Fruit fly (Drosophila melanogaster) whole organism, embryonic: Measurements from ENCODE around the gene CG43051.

ENCODE experiments used
- CG10267 ChIP-seq: fragments of 200-800 bp; sonication (Bioruptor generic); optimal IDR thresholded peaks from 2 replicates; lab custom pipeline; 2018; ENCODE audit warnings: missing biosample characterization, mild to moderate bottlenecking, missing genetic modification characterization, moderate library complexity
- CG10462 ChIP-seq: fragments of 200-800 bp; sonication (Bioruptor generic); optimal IDR thresholded peaks from 2 replicates; lab custom pipeline; 2016; ENCODE audit warnings: missing biosample characterization, missing genetic modification characterization
- CG10979 ChIP-seq: fragments of 200-800 bp; sonication (Bioruptor generic); optimal IDR thresholded peaks from 2 replicates; lab custom pipeline; 2018; ENCODE audit warnings: missing biosample characterization, mild to moderate bottlenecking, missing genetic modification characterization, moderate library complexity
- CG11085 ChIP-seq: fragments of 200-800 bp; sonication (Bioruptor generic); IDR thresholded peaks from 2 replicates; pipeline ENCODE4 v1.3.6; 2022; ENCODE audit warnings: missing biosample characterization, missing genetic modification characterization
- CG11093 ChIP-seq: fragments of 200-800 bp; sonication (Bioruptor generic); IDR thresholded peaks from 3 replicates; pipeline ENCODE4 v1.3.6; 2022; ENCODE audit warnings: missing biosample characterization, missing genetic modification characterization
- CG12219 ChIP-seq: fragments of 200-800 bp; sonication (Bioruptor generic); optimal IDR thresholded peaks from 3 replicates; lab custom pipeline; 2018; ENCODE audit warnings: missing biosample characterization, mild to moderate bottlenecking, missing genetic modification characterization
- CG12659 ChIP-seq: fragments of 200-800 bp; sonication (Bioruptor generic); optimal IDR thresholded peaks from 3 replicates; lab custom pipeline; 2017; ENCODE audit warnings: mild to moderate bottlenecking, missing biosample characterization, missing genetic modification reagents, missing genetic modification characterization
- CG12769 ChIP-seq: fragments of 200-800 bp; sonication (Bioruptor generic); optimal IDR thresholded peaks from 2 replicates; lab custom pipeline; 2019; ENCODE audit warnings: missing biosample characterization, mild to moderate bottlenecking, missing genetic modification characterization, moderate library complexity
- CG13624 ChIP-seq: fragments of 200-800 bp; sonication (Bioruptor generic); optimal IDR thresholded peaks from 2 replicates; lab custom pipeline; 2016; ENCODE audit warnings: missing biosample characterization, missing genetic modification characterization
- CG14441 ChIP-seq: fragments of 200-800 bp; sonication (Bioruptor generic); IDR thresholded peaks from 2 replicates; pipeline ENCODE4 v1.3.6; 2022; ENCODE audit warnings: missing biosample characterization, missing genetic modification characterization
- CG14710 ChIP-seq: fragments of 200-800 bp; sonication (Bioruptor generic); optimal IDR thresholded peaks from 3 replicates; lab custom pipeline; 2019; ENCODE audit warnings: missing biosample characterization, mild to moderate bottlenecking, missing genetic modification characterization, moderate library complexity
- CG15514 ChIP-seq: fragments of 200-800 bp; sonication (Bioruptor generic); optimal IDR thresholded peaks from 3 replicates; lab custom pipeline; 2017; ENCODE audit warnings: missing biosample characterization, missing genetic modification characterization, mild to moderate bottlenecking, moderate library complexity, missing genetic modification reagents
- CG17359 ChIP-seq: fragments of 200-800 bp; sonication (Bioruptor generic); optimal IDR thresholded peaks from 3 replicates; lab custom pipeline; 2018; ENCODE audit warnings: missing biosample characterization, mild to moderate bottlenecking, missing genetic modification characterization, moderate library complexity
- CG17802 ChIP-seq: fragments of 200-800 bp; sonication (Bioruptor generic); optimal IDR thresholded peaks from 2 replicates; lab custom pipeline; 2018; ENCODE audit warnings: missing biosample characterization, mild to moderate bottlenecking, missing genetic modification characterization, moderate library complexity
- CG17912 ChIP-seq: fragments of 200-800 bp; sonication (Bioruptor generic); optimal IDR thresholded peaks from 2 replicates; lab custom pipeline; 2018; ENCODE audit warnings: missing biosample characterization, mild to moderate bottlenecking, missing genetic modification characterization
- CG18262 ChIP-seq: fragments of 200-800 bp; optimal IDR thresholded peaks from 3 replicates; lab custom pipeline; 2019; ENCODE audit warnings: missing biosample characterization, mild to moderate bottlenecking, missing genetic modification characterization, moderate library complexity
- CG34422 ChIP-seq: fragments of 200-800 bp; sonication (Bioruptor generic); IDR thresholded peaks from 3 replicates; pipeline ENCODE4 v1.3.6; 2022; ENCODE audit warnings: missing biosample characterization, missing genetic modification characterization
- CG43689 ChIP-seq: fragments of 200-800 bp; sonication (Bioruptor generic); IDR thresholded peaks from 2 replicates; pipeline ENCODE4 v1.3.6; 2022; ENCODE audit warnings: missing biosample characterization, missing genetic modification characterization
- CG4707 ChIP-seq: fragments of 200-800 bp; sonication (Bioruptor generic); optimal IDR thresholded peaks from 2 replicates; lab custom pipeline; 2018; ENCODE audit warnings: missing biosample characterization, mild to moderate bottlenecking, missing genetic modification characterization, moderate library complexity
- CG6254 ChIP-seq: fragments of 200-800 bp; sonication (Bioruptor generic); optimal IDR thresholded peaks from 3 replicates; lab custom pipeline; 2017; ENCODE audit warnings: mild to moderate bottlenecking, missing biosample characterization, missing genetic modification reagents, missing genetic modification characterization
- CG6272 ChIP-seq: fragments of 200-800 bp; sonication (Bioruptor generic); IDR thresholded peaks from 2 replicates; pipeline ENCODE4 v1.3.6; 2022; ENCODE audit warnings: missing biosample characterization, missing genetic modification characterization
- CG6683 ChIP-seq: fragments of 200-800 bp; sonication (Bioruptor generic); optimal IDR thresholded peaks from 2 replicates; lab custom pipeline; 2017; ENCODE audit warnings: missing biosample characterization, mild to moderate bottlenecking, missing genetic modification characterization, missing genetic modification reagents
- CG6765 ChIP-seq: fragments of 200-800 bp; sonication (Bioruptor generic); optimal IDR thresholded peaks from 3 replicates; lab custom pipeline; 2017; ENCODE audit warnings: missing biosample characterization, mild to moderate bottlenecking, missing genetic modification characterization
- CrebB ChIP-seq: fragments of 200-800 bp; sonication (Bioruptor generic); optimal IDR thresholded peaks from 3 replicates; lab custom pipeline; 2018; ENCODE audit warnings: missing biosample characterization, mild to moderate bottlenecking, missing genetic modification characterization
- Doc2 ChIP-seq: fragments of 200-800 bp; sonication (Bioruptor generic); IDR thresholded peaks from 2 replicates; pipeline ENCODE4 v1.3.6; 2022; ENCODE audit warnings: missing biosample characterization, missing genetic modification characterization
- Doc3 ChIP-seq: fragments of 200-800 bp; sonication (Bioruptor generic); IDR thresholded peaks from 3 replicates; pipeline ENCODE4 v1.3.6; 2022; ENCODE audit warnings: missing biosample characterization, missing genetic modification characterization; ENCODE audit not compliant: partially characterized antibody
- ERR ChIP-seq: fragments of 200-800 bp; sonication (Bioruptor generic); optimal IDR thresholded peaks from 2 replicates; lab custom pipeline; 2016; ENCODE audit warnings: missing biosample characterization, missing genetic modification characterization
- Hr78 ChIP-seq, 2 experiments: fragments of 200-800 bp in 1 of 2; fragments of >200 bp in 1 of 2; sonication (Bioruptor generic) in 1 of 2; optimal IDR thresholded peaks; 2 replicates each; lab custom pipeline; 2017 to 2019; ENCODE audit warnings: missing biosample characterization in 2 of 2, missing genetic modification characterization in 2 of 2, mild to moderate bottlenecking in 1 of 2, moderate library complexity in 1 of 2
- MESR4 ChIP-seq: fragments of 200-800 bp; sonication (Bioruptor generic); optimal IDR thresholded peaks from 2 replicates; lab custom pipeline; 2018; ENCODE audit warnings: missing biosample characterization, mild to moderate bottlenecking, missing genetic modification characterization, moderate library complexity
- Nf-YA ChIP-seq: fragments of 200-800 bp; sonication (Bioruptor generic); IDR thresholded peaks from 2 replicates; pipeline ENCODE4 v1.3.6; 2022; ENCODE audit warnings: missing biosample characterization, missing genetic modification characterization
- Opbp ChIP-seq: fragments of 200-800 bp; sonication (Bioruptor generic); IDR thresholded peaks from 3 replicates; pipeline ENCODE4 v1.3.6; 2022; ENCODE audit warnings: missing biosample characterization, missing genetic modification characterization; ENCODE audit not compliant: partially characterized antibody
- Rfx ChIP-seq: fragments of 200-800 bp; sonication (Bioruptor generic); IDR thresholded peaks from 2 replicates; pipeline ENCODE4 v1.3.6; 2022; ENCODE audit warnings: missing biosample characterization, missing genetic modification characterization
- Sin3A ChIP-seq: fragments of >200 bp; optimal IDR thresholded peaks from 2 replicates; lab custom pipeline; 2018
- TFAM ChIP-seq: fragments of 200-800 bp; sonication (Bioruptor generic); optimal IDR thresholded peaks from 2 replicates; lab custom pipeline; 2017; ENCODE audit warnings: missing biosample characterization, missing genetic modification characterization, inconsistent platforms
- caup ChIP-seq: fragments of 200-800 bp; sonication (Bioruptor generic); optimal IDR thresholded peaks from 3 replicates; lab custom pipeline; 2017; ENCODE audit warnings: missing biosample characterization, mild to moderate bottlenecking, missing genetic modification characterization, moderate library complexity; ENCODE audit not compliant: severe bottlenecking
- chn ChIP-seq: fragments of 200-800 bp; sonication (Bioruptor generic); optimal IDR thresholded peaks from 2 replicates; lab custom pipeline; 2016; ENCODE audit warnings: missing biosample characterization, missing genetic modification characterization
- corto ChIP-seq: fragments of 200-800 bp; sonication (Bioruptor generic); optimal IDR thresholded peaks from 2 replicates; lab custom pipeline; 2016; ENCODE audit warnings: missing biosample characterization, mild to moderate bottlenecking, missing genetic modification characterization, moderate library complexity
- dati ChIP-seq: fragments of 200-800 bp; sonication (Bioruptor generic); IDR thresholded peaks from 2 replicates; pipeline ENCODE4 v1.3.6; 2022; ENCODE audit warnings: missing biosample characterization, missing genetic modification characterization
- dimm ChIP-seq: fragments of 200-800 bp; sonication (Bioruptor generic); IDR thresholded peaks from 2 replicates; pipeline ENCODE4 v1.3.6; 2022; ENCODE audit warnings: missing biosample characterization, missing genetic modification characterization
- gsb ChIP-seq: fragments of 200-800 bp; sonication (Bioruptor generic); IDR thresholded peaks from 2 replicates; pipeline ENCODE4 v1.3.6; 2022; ENCODE audit warnings: missing biosample characterization, missing genetic modification characterization
- hth ChIP-seq: fragments of >200 bp; optimal IDR thresholded peaks from 2 replicates; lab custom pipeline; 2017; ENCODE audit warnings: inconsistent platforms
- ken ChIP-seq: fragments of 200-800 bp; sonication (Bioruptor generic); IDR thresholded peaks from 3 replicates; pipeline ENCODE4 v1.3.6; 2022; ENCODE audit warnings: missing biosample characterization, missing genetic modification characterization
- luna ChIP-seq: fragments of 200-800 bp; sonication (Bioruptor generic); optimal IDR thresholded peaks from 2 replicates; lab custom pipeline; 2016; ENCODE audit warnings: missing biosample characterization, missing genetic modification characterization
- nom ChIP-seq: fragments of 200-800 bp; sonication (Bioruptor generic); optimal IDR thresholded peaks from 2 replicates; lab custom pipeline; 2017; ENCODE audit warnings: missing biosample characterization, missing genetic modification characterization, mild to moderate bottlenecking, moderate library complexity, missing genetic modification reagents
- p53 ChIP-seq: fragments of 200-800 bp; sonication (Bioruptor generic); optimal IDR thresholded peaks from 2 replicates; lab custom pipeline; 2016; ENCODE audit warnings: missing biosample characterization, missing genetic modification characterization
- pita ChIP-seq: fragments of 200-800 bp; sonication (Bioruptor generic); optimal IDR thresholded peaks from 2 replicates; lab custom pipeline; 2017; ENCODE audit warnings: missing biosample characterization, mild to moderate bottlenecking, missing genetic modification characterization
- pzg ChIP-seq: fragments of 200-800 bp; sonication (Bioruptor generic); optimal IDR thresholded peaks from 3 replicates; lab custom pipeline; 2018; ENCODE audit warnings: missing biosample characterization, mild to moderate bottlenecking, missing genetic modification characterization, moderate library complexity
- sd ChIP-seq: fragments of 200-800 bp; sonication (Bioruptor generic); optimal IDR thresholded peaks from 3 replicates; lab custom pipeline; 2018; ENCODE audit warnings: missing biosample characterization, mild to moderate bottlenecking, missing genetic modification characterization, moderate library complexity
- toy ChIP-seq: fragments of 200-800 bp; sonication (Bioruptor generic); IDR thresholded peaks from 2 replicates; pipeline ENCODE4 v1.3.6; 2022; ENCODE audit warnings: missing biosample characterization, missing genetic modification characterization

CG43051 gene

DNA sequence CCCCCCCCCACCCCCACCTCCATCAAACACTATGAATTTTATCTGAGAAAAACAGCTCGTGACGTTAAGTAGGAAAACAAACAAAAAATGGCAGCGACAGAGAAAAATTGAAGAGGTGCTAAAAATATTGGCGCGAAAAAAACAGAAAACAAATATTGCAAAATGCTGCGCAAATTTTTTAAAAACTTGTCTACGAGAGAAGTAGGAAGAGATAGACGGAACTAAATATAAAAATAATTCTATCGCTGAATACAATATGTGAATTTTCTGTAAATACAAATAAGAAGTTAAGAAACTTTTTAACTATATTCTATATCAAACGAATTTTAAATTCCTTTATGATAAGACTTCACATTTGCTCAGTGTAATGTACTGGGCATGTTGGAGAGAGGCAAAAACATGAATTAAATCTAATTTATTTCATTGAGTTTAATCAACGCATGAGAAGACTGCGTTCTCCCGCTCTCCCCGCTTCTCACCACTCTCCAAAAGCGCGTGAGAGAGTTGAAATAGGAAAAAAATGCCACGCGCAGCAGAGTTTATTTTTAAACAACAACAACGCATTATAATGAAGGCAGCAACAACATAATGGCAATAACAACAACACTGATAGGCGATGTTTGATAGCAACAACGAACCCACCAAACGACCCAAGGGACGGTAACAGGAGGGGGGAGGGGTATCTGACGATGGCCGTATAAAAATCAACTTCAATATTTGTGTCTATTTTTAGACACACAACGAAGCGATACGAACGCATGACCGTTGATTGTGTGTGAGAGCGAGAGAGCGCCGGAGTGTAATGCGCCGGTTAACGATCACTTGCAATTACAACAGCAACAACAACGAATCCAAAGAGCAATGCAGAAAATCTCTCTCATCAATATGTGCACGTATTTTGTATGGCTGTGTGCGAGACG is 21.6 kb downstream of the CG43051 start (continued):
- no peak for TF ChIP-seq CG12659 (GFP tag; lab: Kevin White, UChicago)
- TF ChIP-seq CG17359 (tag; lab: Kevin White, UChicago), result peak; percentile 8
- no peak; the same call in 1 of the 2 replicates for TF ChIP-seq Rfx (GFP tag; lab: Robert Waterston, UW)
- no peak for TF ChIP-seq Doc2 (GFP tag; lab: Robert Waterston, UW)
- peak; percentile 84 for TF ChIP-seq CG12769 (tag; lab: Kevin White, UChicago)
- no peak for TF ChIP-seq MESR4
- TF ChIP-seq ERR, result peak; percentile 16
- no peak for TF ChIP-seq hth
- TF ChIP-seq CG14441 (GFP tag; lab: Robert Waterston, UW), result peak; percentile 53
- no peak for TF ChIP-seq pzg (GFP tag; lab: Kevin White, UChicago)
- TF ChIP-seq CG6272 (GFP tag; lab: Robert Waterston, UW), result no peak
- TF ChIP-seq dimm, result no peak
- no peak for TF ChIP-seq CG10462 (GFP tag; lab: Kevin White, UChicago)
- TF ChIP-seq Opbp (GFP tag; lab: Robert Waterston, UW), result no peak; the same call in 2 of the 3 replicates
- TF ChIP-seq CG34422 (GFP tag; lab: Robert Waterston, UW), result peak; percentile 25; the same call in 1 of the 3 replicates
- TF ChIP-seq Sin3A (lab: Kevin White, UChicago), result no peak
- TF ChIP-seq nom (GFP tag; lab: Kevin White, UChicago), result peak; percentile 89
- TF ChIP-seq CG11085, result no peak
- peak; percentile 90 for TF ChIP-seq sd (tag; lab: Kevin White, UChicago)
- TF ChIP-seq Nf-YA, result no peak
- TF ChIP-seq CG4707, result no peak
- TF ChIP-seq caup (GFP tag; lab: Kevin White, UChicago), result peak; percentile 19
- TF ChIP-seq CG17802, result no peak
- TF ChIP-seq CG10267, result peak; percentile 16
- no peak for TF ChIP-seq CG43689 (GFP tag; lab: Robert Waterston, UW)
- peak; percentile 26 for TF ChIP-seq CG18262
- no peak for TF ChIP-seq gsb (GFP tag; lab: Robert Waterston, UW)
- TF ChIP-seq toy, result no peak
- TF ChIP-seq ken (GFP tag; lab: Robert Waterston, UW), result no peak
- no peak for TF ChIP-seq CG15514 (GFP tag; lab: Kevin White, UChicago)
- no peak for TF ChIP-seq luna (GFP tag; lab: Kevin White, UChicago)
- no peak for TF ChIP-seq CG6683 (GFP tag; lab: Kevin White, UChicago)
- TF ChIP-seq dati (GFP tag; lab: Robert Waterston, UW), result no peak
- TF ChIP-seq CG14710, result no peak
- peak; percentile 72 for TF ChIP-seq CrebB (tag; lab: Kevin White, UChicago)
- no peak for TF ChIP-seq Doc3 (GFP tag; lab: Robert Waterston, UW)
- TF ChIP-seq CG6765 (GFP tag; lab: Kevin White, UChicago), result no peak
- TF ChIP-seq TFAM (GFP tag; lab: Kevin White, UChicago), result no peak
- TF ChIP-seq pita (GFP tag; lab: Kevin White, UChicago), result no peak
- no peak for TF ChIP-seq CG13624
- peak in 1 of 2 experiments; percentile 77 for TF ChIP-seq Hr78 (GFP tag; optimal IDR thresholded peaks at IDR 0.05; lab: Kevin White, UChicago)
- TF ChIP-seq p53, result no peak
- TF ChIP-seq chn (GFP tag; lab: Kevin White, UChicago), result no peak
- TF ChIP-seq CG11093 (GFP tag; lab: Robert Waterston, UW), result no peak
- TF ChIP-seq CG17912, result peak; percentile 35
- no peak for TF ChIP-seq CG6254 (GFP tag; lab: Kevin White, UChicago)
- TF ChIP-seq CG12219 (GFP tag; lab: Kevin White, UChicago), result no peak
- no peak for TF ChIP-seq corto
- peak; percentile 35 for TF ChIP-seq CG10979
